Worm (Caenorhabditis elegans): ENCODE measurements around the gene K04G11.1.

K04G11.1 gene

ce11 chrX:14349690-14350168 lies 14.4 kb downstream of the K04G11.1 start, which contains the start of gene wdr-5.2:
wdr-5.2 (plus strand) TSS chrX:14350118.
- peak; percentile 29 for TF ChIP-seq unc-120 (tag; optimal IDR thresholded peaks at IDR 0.05; ENCODE audit: poor library complexity, severe bottlenecking)
- TF ChIP-seq ces-1 (GFP tag; optimal IDR thresholded peaks at IDR 0.05): peak; percentile 36
- TF ChIP-seq ceh-83 (GFP tag; optimal IDR thresholded peaks at IDR 0.05): no peak

ce11 chrX:14355034-14355433 lies 19.7 kb downstream of the K04G11.1 start:
- TF ChIP-seq ceh-39 (tag; optimal IDR thresholded peaks at IDR 0.05): no peak

- TF ChIP-seq drap-1 (GFP tag; optimal IDR thresholded peaks at IDR 0.05) (no peak), ces-1 (GFP tag; optimal IDR thresholded peaks at IDR 0.05) (peak; percentile 99)
Measured at ce11 chrX:14356683-14357287, 21.5 kb downstream of the K04G11.1 start.

ce11 chrX:14359571-14359970 lies 24.3 kb downstream of the K04G11.1 start:
- no peak for TF ChIP-seq M03D4.4 (tag; optimal IDR thresholded peaks at IDR 0.05)
- TF ChIP-seq ceh-83 (GFP tag; optimal IDR thresholded peaks at IDR 0.05): no peak
- no peak for TF ChIP-seq elt-3 (tag; optimal IDR thresholded peaks at IDR 0.05)
- TF ChIP-seq nhr-76 (tag; optimal IDR thresholded peaks at IDR 0.05): no peak
- TF ChIP-seq ceh-39 (tag; optimal IDR thresholded peaks at IDR 0.05): no peak
- TF ChIP-seq unc-120 (tag; optimal IDR thresholded peaks at IDR 0.05; ENCODE audit: poor library complexity, severe bottlenecking): no peak
- no peak for TF ChIP-seq unc-62 (GFP tag; optimal IDR thresholded peaks at IDR 0.05)

- TF ChIP-seq nhr-12 (tag; optimal IDR thresholded peaks at IDR 0.05): no peak
- TF ChIP-seq lin-13 (tag; optimal IDR thresholded peaks at IDR 0.05): no peak
- peak; percentile 95 for TF ChIP-seq zip-8 (tag; optimal IDR thresholded peaks at IDR 0.05)
Measured at ce11 chrX:14366081-14366480, 30.8 kb downstream of the K04G11.1 start.

ce11 chrX:14370314-14370713 lies 35.0 kb downstream of the K04G11.1 start, which contains the start of gene irk-3:
irk-3 (minus strand) TSS chrX:14370414.
- TF ChIP-seq ceh-43 (GFP tag; optimal IDR thresholded peaks at IDR 0.05) (no peak), ceh-83 (GFP tag; optimal IDR thresholded peaks at IDR 0.05) (no peak), mls-2 (tag; optimal IDR thresholded peaks at IDR 0.05) (no peak), zip-8 (tag; optimal IDR thresholded peaks at IDR 0.05) (no peak), flh-1 (GFP tag; optimal IDR thresholded peaks at IDR 0.05) (no peak), elt-1 (tag; optimal IDR thresholded peaks at IDR 0.05; ENCODE audit: borderline replicate concordance, insufficient read depth) (no peak), mep-1 (tag; optimal IDR thresholded peaks at IDR 0.05) (no peak), nhr-76 (tag; optimal IDR thresholded peaks at IDR 0.05) (no peak), lsy-2 (tag; optimal IDR thresholded peaks at IDR 0.05) (no peak), unc-120 (tag; optimal IDR thresholded peaks at IDR 0.05; ENCODE audit: poor library complexity, severe bottlenecking) (no peak), cnd-1 (tag; optimal IDR thresholded peaks at IDR 0.05) (no peak), ham-2 (GFP tag; optimal IDR thresholded peaks at IDR 0.05) (no peak), sptf-1 (tag; optimal IDR thresholded peaks at IDR 0.05) (no peak), drap-1 (GFP tag; optimal IDR thresholded peaks at IDR 0.05) (no peak), nhr-237 (tag; optimal IDR thresholded peaks at IDR 0.05) (no peak), M03D4.4 (tag; optimal IDR thresholded peaks at IDR 0.05) (no peak), ceh-39 (tag; optimal IDR thresholded peaks at IDR 0.05) (no peak), blmp-1 (tag; optimal IDR thresholded peaks at IDR 0.05) (no peak)

ce11 chrX:14377169-14377568 lies 41.8 kb downstream of the K04G11.1 start, which contains the start of gene Y60A9A.1:
Y60A9A.1 (minus strand) TSS chrX:14377269.
- TF ChIP-seq cnd-1 (tag; optimal IDR thresholded peaks at IDR 0.05) (no peak), tbx-8 (GFP tag; optimal IDR thresholded peaks at IDR 0.05) (no peak), ztf-11 (tag; optimal IDR thresholded peaks at IDR 0.05) (no peak), blmp-1 (tag; optimal IDR thresholded peaks at IDR 0.05) (no peak), flh-1 (GFP tag; optimal IDR thresholded peaks at IDR 0.05) (no peak), mep-1 (tag; optimal IDR thresholded peaks at IDR 0.05) (no peak), hlh-1 (tag; optimal IDR thresholded peaks at IDR 0.05) (no peak), lsy-2 (tag; optimal IDR thresholded peaks at IDR 0.05) (no peak)
